Worm (Caenorhabditis elegans) whole organism, late embryonic: ENCODE results near the gene F41B5.12.
"Not testable (repeated sequence)": the region's sequence is repeated elsewhere in the genome, so short reads cannot be mapped to it uniquely, and the experiment has no call there.

Experiments used
- C08G9.2 ChIP-seq: sonication (generic microtip); optimal IDR thresholded peaks from 2 replicates; lab custom pipeline; 2016; ENCODE audit warnings: mild to moderate bottlenecking, missing genetic modification characterization, moderate library complexity, missing compliant biosample characterization
- C38D4.7 ChIP-seq: fragments of 200-800 bp; sonication (Bioruptor generic); optimal IDR thresholded peaks from 2 replicates; lab custom pipeline; 2018; ENCODE audit warnings: mild to moderate bottlenecking, missing genetic modification characterization, moderate library complexity, missing compliant biosample characterization
- K02D7.2 ChIP-seq: sonication (generic microtip); optimal IDR thresholded peaks from 2 replicates; lab custom pipeline; 2017; ENCODE audit warnings: mild to moderate bottlenecking, missing genetic modification characterization, missing compliant biosample characterization
- K09A11.1 ChIP-seq: sonication (generic microtip); optimal IDR thresholded peaks from 2 replicates; lab custom pipeline; 2017; ENCODE audit warnings: antibody characterized with exemption, mild to moderate bottlenecking, missing genetic modification characterization, missing compliant biosample characterization; ENCODE audit not compliant: insufficient read depth
- ceh-14 ChIP-seq: sonication (generic microtip); optimal IDR thresholded peaks from 2 replicates; lab custom pipeline; 2016; ENCODE audit warnings: missing genotype, missing genetic modification characterization, missing compliant biosample characterization
- ceh-24 ChIP-seq: sonication (generic microtip); optimal IDR thresholded peaks from 2 replicates; lab custom pipeline; 2016; ENCODE audit warnings: mild to moderate bottlenecking, missing genetic modification characterization, missing compliant biosample characterization
- ceh-30 ChIP-seq: fragments of 150-350 bp; optimal IDR thresholded peaks from 2 replicates; lab custom pipeline; 2014; ENCODE audit warnings: missing biosample characterization, missing genetic modification characterization
- ceh-48 ChIP-seq: sonication (generic microtip); optimal IDR thresholded peaks from 2 replicates; lab custom pipeline; 2016; ENCODE audit warnings: missing genetic modification characterization, inconsistent platforms, missing compliant biosample characterization
- ceh-6 ChIP-seq: fragments of 200-800 bp; sonication (Bioruptor generic); optimal IDR thresholded peaks from 2 replicates; lab custom pipeline; 2018; ENCODE audit warnings: mild to moderate bottlenecking, missing genetic modification characterization, missing compliant biosample characterization
- che-1 ChIP-seq: sonication (generic microtip); optimal IDR thresholded peaks from 2 replicates; lab custom pipeline; 2016; ENCODE audit warnings: mild to moderate bottlenecking, missing genetic modification characterization, missing compliant biosample characterization
- dve-1 ChIP-seq: sonication (generic microtip); optimal IDR thresholded peaks from 2 replicates; lab custom pipeline; 2017; ENCODE audit warnings: antibody characterized with exemption, mild to moderate bottlenecking, missing genetic modification characterization, missing compliant biosample characterization
- elt-2 ChIP-seq: sonication (generic microtip); optimal IDR thresholded peaks from 2 replicates; lab custom pipeline; 2016; ENCODE audit warnings: missing genetic modification reagents, missing genetic modification characterization, missing compliant biosample characterization
- fax-1 ChIP-seq: sonication (generic microtip); optimal IDR thresholded peaks from 2 replicates; lab custom pipeline; 2016; ENCODE audit warnings: missing genotype, missing genetic modification characterization, missing compliant biosample characterization
- fkh-10 ChIP-seq: fragments of 150-350 bp; optimal IDR thresholded peaks from 2 replicates; lab custom pipeline; 2014; ENCODE audit warnings: missing biosample characterization, missing genetic modification reagents, missing genetic modification characterization
- hlh-13 ChIP-seq: fragments of 200-800 bp; sonication (Bioruptor generic); optimal IDR thresholded peaks from 2 replicates; lab custom pipeline; 2018; ENCODE audit warnings: mild to moderate bottlenecking, missing genetic modification characterization, missing compliant biosample characterization
- hlh-30 ChIP-seq: sonication (generic microtip); optimal IDR thresholded peaks from 2 replicates; lab custom pipeline; 2017; ENCODE audit warnings: antibody characterized with exemption, missing genetic modification characterization, missing compliant biosample characterization; ENCODE audit not compliant: insufficient read depth
- hlh-6 ChIP-seq: sonication (generic microtip); optimal IDR thresholded peaks from 2 replicates; lab custom pipeline; 2016; ENCODE audit warnings: missing genotype, missing genetic modification characterization, missing compliant biosample characterization
- hlh-8 ChIP-seq: sonication (generic microtip); optimal IDR thresholded peaks from 2 replicates; lab custom pipeline; 2016; ENCODE audit warnings: missing genotype, missing genetic modification characterization, missing compliant biosample characterization
- lim-6 ChIP-seq: sonication (generic microtip); optimal IDR thresholded peaks from 2 replicates; lab custom pipeline; 2016; ENCODE audit warnings: missing genetic modification characterization, missing compliant biosample characterization
- madf-2 ChIP-seq: sonication (generic microtip); optimal IDR thresholded peaks from 2 replicates; lab custom pipeline; 2017; ENCODE audit warnings: missing genetic modification characterization, missing compliant biosample characterization
- nfya-1 ChIP-seq: sonication (generic microtip); optimal IDR thresholded peaks from 2 replicates; lab custom pipeline; 2017; ENCODE audit warnings: missing genetic modification characterization, mild to moderate bottlenecking, missing compliant biosample characterization, antibody characterized with exemption, moderate library complexity
- nhr-11 ChIP-seq: fragments of 150-350 bp; optimal IDR thresholded peaks from 2 replicates; lab custom pipeline; 2014; ENCODE audit warnings: missing biosample characterization, missing genetic modification characterization
- npax-4 ChIP-seq: sonication (generic microtip); optimal IDR thresholded peaks from 2 replicates; lab custom pipeline; 2016; ENCODE audit warnings: missing genetic modification characterization, missing compliant biosample characterization
- pat-9 ChIP-seq: fragments of 200-800 bp; sonication (Bioruptor generic); optimal IDR thresholded peaks from 2 replicates; lab custom pipeline; 2018; ENCODE audit warnings: mild to moderate bottlenecking, missing genetic modification characterization, moderate library complexity, missing compliant biosample characterization
- pax-1 ChIP-seq: fragments of 150-350 bp; optimal IDR thresholded peaks from 2 replicates; lab custom pipeline; 2014; ENCODE audit warnings: missing biosample characterization, missing genetic modification characterization
- pha-4 ChIP-seq: fragments of 150-350 bp; optimal IDR thresholded peaks from 2 replicates; lab custom pipeline; 2018; ENCODE audit warnings: missing biosample characterization, missing genetic modification reagents, missing genetic modification characterization
- rnt-1 ChIP-seq: sonication (generic microtip); optimal IDR thresholded peaks from 2 replicates; lab custom pipeline; 2016; ENCODE audit warnings: missing genetic modification characterization, missing compliant biosample characterization
- tbx-2 ChIP-seq: sonication (generic microtip); optimal IDR thresholded peaks from 2 replicates; lab custom pipeline; 2016; ENCODE audit warnings: missing genetic modification characterization, missing compliant biosample characterization
- tbx-7 ChIP-seq: sonication (generic microtip); optimal IDR thresholded peaks from 2 replicates; lab custom pipeline; 2016; ENCODE audit warnings: missing genotype, missing genetic modification characterization, missing compliant biosample characterization
- ttx-3 ChIP-seq: sonication (generic microtip); optimal IDR thresholded peaks from 2 replicates; lab custom pipeline; 2016; ENCODE audit warnings: missing genetic modification reagents, missing genetic modification characterization, missing compliant biosample characterization
- unc-42 ChIP-seq: sonication (generic microtip); optimal IDR thresholded peaks from 2 replicates; lab custom pipeline; 2016; ENCODE audit warnings: missing genotype, missing genetic modification characterization, missing compliant biosample characterization
- unc-55 ChIP-seq: sonication (generic microtip); optimal IDR thresholded peaks from 2 replicates; lab custom pipeline; 2017; ENCODE audit warnings: missing biosample characterization, missing genetic modification reagents, missing genetic modification characterization
- zip-5 ChIP-seq: sonication (generic microtip); optimal IDR thresholded peaks from 2 replicates; lab custom pipeline; 2016; ENCODE audit warnings: missing genetic modification characterization, missing compliant biosample characterization
- ztf-16 ChIP-seq: sonication (generic microtip); optimal IDR thresholded peaks from 2 replicates; lab custom pipeline; 2017; ENCODE audit warnings: missing genetic modification characterization, missing compliant biosample characterization

F41B5.12 gene

ce11 chrV:2255191-2255590 is 5.6 kb upstream of the F41B5.12 start, which contains the start of gene F41B5.1:
Gene F41B5.1 (plus strand): TSS chrV:2255533.
- TF ChIP-seq fax-1 (tag; lab: Kevin White, UChicago); elt-2 (tag; lab: Kevin White, UChicago); hlh-8: not testable (repeated sequence)

- no peak for TF ChIP-seq dve-1 (tag; lab: Kevin White, UChicago)
- TF ChIP-seq npax-4 (tag; lab: Kevin White, UChicago): no peak
- TF ChIP-seq hlh-30 (tag; lab: Kevin White, UChicago): no peak
- TF ChIP-seq zip-5 (tag; lab: Kevin White, UChicago): no peak
- no peak for TF ChIP-seq pat-9 (tag; lab: Kevin White, UChicago)
- no peak for TF ChIP-seq pha-4 (tag; lab: Kevin White, UChicago)
- no peak for TF ChIP-seq tbx-7 (tag; lab: Kevin White, UChicago)
These were observed 1.0 kb upstream of the F41B5.12 start, which contains the start of gene nhr-182 for ce11 chrV:2259750-2260149. Gene nhr-182 (minus strand): TSS chrV:2259927.

- TF ChIP-seq pax-1 (tag; lab: Kevin White, UChicago) (peak; percentile 69), ttx-3 (tag; lab: Kevin White, UChicago) (no peak), nhr-11 (tag; lab: Kevin White, UChicago) (no peak)
These were observed 3.7 kb downstream of the F41B5.12 start, which contains the start of gene nhr-183 for ce11 chrV:2264455-2264854. Gene nhr-183 (minus strand): TSS chrV:2264634.

- TF ChIP-seq che-1 (tag; lab: Kevin White, UChicago): no peak
- no peak for TF ChIP-seq unc-55 (GFP tag; lab: Kevin White, UChicago)
- no peak for TF ChIP-seq C08G9.2
- no peak for TF ChIP-seq ceh-30 (tag; lab: Kevin White, UChicago)
- TF ChIP-seq tbx-2 (tag; lab: Kevin White, UChicago): no peak
- no peak for TF ChIP-seq ceh-48 (tag; lab: Kevin White, UChicago)
- TF ChIP-seq C38D4.7 (GFP tag; lab: Kevin White, UChicago): no peak
- TF ChIP-seq nfya-1 (tag; lab: Kevin White, UChicago): no peak
- no peak for TF ChIP-seq K09A11.1 (tag; lab: Kevin White, UChicago)
- no peak for TF ChIP-seq ceh-6
- TF ChIP-seq ceh-24: no peak
- TF ChIP-seq lim-6 (tag; lab: Kevin White, UChicago): no peak
- TF ChIP-seq ttx-3 (tag; lab: Kevin White, UChicago): no peak
- TF ChIP-seq, all 69 proteins: peak for 0
These were observed 4.2 kb downstream of the F41B5.12 start for ce11 chrV:2264925-2265324.

- TF ChIP-seq fkh-10 (GFP tag; lab: Kevin White, UChicago) (no peak), zip-5 (tag; lab: Kevin White, UChicago) (no peak), ztf-16 (tag; lab: Kevin White, UChicago) (no peak), npax-4 (tag; lab: Kevin White, UChicago) (no peak), nhr-11 (tag; lab: Kevin White, UChicago) (no peak), hlh-6 (no peak), hlh-13 (GFP tag; lab: Kevin White, UChicago) (no peak)
- TF ChIP-seq, all 69 proteins: peak for 0
These were observed 6.2 kb downstream of the F41B5.12 start, which contains the start of gene nhr-275 for ce11 chrV:2266958-2267357. Gene nhr-275 (minus strand): TSS chrV:2267058.

ce11 chrV:2271750-2272149 is 11.0 kb downstream of the F41B5.12 start, which contains the start of gene Y5H2A.1:
Gene Y5H2A.1 (minus strand): TSS chrV:2271850.
- TF ChIP-seq hlh-30 (tag; lab: Kevin White, UChicago) (no peak), rnt-1 (no peak), che-1 (tag; lab: Kevin White, UChicago) (no peak), ceh-6 (no peak), pax-1 (tag; lab: Kevin White, UChicago) (no peak), K02D7.2 (tag; lab: Kevin White, UChicago) (no peak), madf-2 (tag; lab: Kevin White, UChicago) (no peak), ceh-30 (tag; lab: Kevin White, UChicago) (no peak), unc-42 (tag; lab: Kevin White, UChicago) (no peak), ceh-14 (tag; lab: Kevin White, UChicago) (no peak)
- TF ChIP-seq, all 69 proteins: peak for 0
